Fruit fly (Drosophila melanogaster): ENCODE data around the gene CG42486.

DNA sequence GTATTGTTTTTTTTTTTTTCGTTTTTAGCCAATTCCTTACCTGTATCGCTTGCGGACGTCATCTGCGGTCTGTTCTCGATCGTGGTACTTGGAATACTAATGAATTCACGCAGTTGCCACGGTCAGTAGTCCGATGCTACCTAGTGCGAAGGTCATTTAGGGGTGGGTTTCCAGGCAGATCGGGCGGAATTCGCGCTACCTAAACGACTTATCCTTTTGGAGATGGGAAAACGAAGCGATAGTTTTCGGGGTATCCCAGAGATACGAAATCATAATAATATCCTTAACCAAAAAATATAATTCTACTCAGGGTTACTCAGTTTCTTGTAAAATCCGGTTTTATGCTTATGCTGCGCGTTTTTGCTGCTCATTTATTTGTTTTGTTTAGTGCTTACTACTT, 49.0 kb upstream of the CG42486 start, which contains the start of gene CG14937:
- TF ChIP-seq Hr39 (GFP tag; optimal IDR thresholded peaks at IDR 0.05) (no peak), salr (GFP tag; optimal IDR thresholded peaks at IDR 0.05) (no peak), pdm3 (GFP tag; optimal IDR thresholded peaks at IDR 0.05) (no peak), vri (GFP tag; optimal IDR thresholded peaks at IDR 0.05) (no peak), CG3919 (GFP tag; optimal IDR thresholded peaks at IDR 0.05) (no peak), Sox15 (GFP tag; optimal IDR thresholded peaks at IDR 0.05) (no peak), CG6163 (GFP tag; IDR thresholded peaks at IDR 0.05) (no peak), CG8632 (GFP tag; optimal IDR thresholded peaks at IDR 0.05) (no peak), CG8119 (GFP tag; IDR thresholded peaks at IDR 0.05) (no peak)

Measured in whole organism, prepupa.